4 worm cellular contexts compared by ENCODE assay signal in genomic region chrIII:9051714-9052113, ce11.
A peak's percentile ranks its signal among the peaks of the same experiment; 100 is the strongest.
TF ChIP-seq lines count a peak whose summit lies in the region.

No protein-coding gene starts in this region.

TF ChIP-seq in whole organism, L1 larva, 84 proteins besides CTCF, POLR2A, EP300 and RAD21:
- TF ChIP-seq ceh-63 (GFP tag; optimal IDR thresholded peaks at IDR 0.05; lab: Kevin White, UChicago) (peak; percentile 4), efl-1 (optimal IDR thresholded peaks at IDR 0.05; lab: Kevin White, UChicago) (no peak), efl-1 (GFP tag; optimal IDR thresholded peaks at IDR 0.05 in 1 of 2; lab: Kevin White, UChicago) (peak in 1 of 2 experiments; percentile 92), grh-1 (GFP tag; IDR thresholded peaks at IDR 0.05; lab: Robert Waterston, UW) (0 out of 2 replicates have a peak, but pooled peaks have one; percentile 4), unc-86 (tag; optimal IDR thresholded peaks at IDR 0.05; lab: Kevin White, UChicago) (no peak), Y116A8C.19 (tag; optimal IDR thresholded peaks at IDR 0.05; lab: Kevin White, UChicago; ENCODE audit: borderline replicate concordance) (no peak)
TF ChIP-seq in whole organism, L1 larva: peak in this region for 3.

TF ChIP-seq in whole organism, L3 larva, 47 proteins besides CTCF, POLR2A, EP300 and RAD21:
- peak; percentile 72 for TF ChIP-seq ama-1 (optimal IDR thresholded peaks at IDR 0.05; lab: Kevin White, UChicago)
- TF ChIP-seq fkh-2 (tag; optimal IDR thresholded peaks at IDR 0.05; lab: Kevin White, UChicago): no peak

TF ChIP-seq in whole organism, L4 larva, 104 proteins besides CTCF, POLR2A, EP300 and RAD21:
- no peak for TF ChIP-seq hmg-1.1 (GFP tag; IDR thresholded peaks at IDR 0.05; lab: Robert Waterston, UW)
- TF ChIP-seq madf-9 (GFP tag; conservative IDR thresholded peaks at IDR 0.05; lab: Robert Waterston, UW): no peak
- no peak for TF ChIP-seq lin-1 (GFP tag; IDR thresholded peaks at IDR 0.05; lab: Robert Waterston, UW)
- 0 out of 2 replicates have a peak, but pooled peaks have one; percentile 54 for TF ChIP-seq ZK337.2 (GFP tag; IDR thresholded peaks at IDR 0.05; lab: Robert Waterston, UW)
- no peak for TF ChIP-seq Y48G9A.11 (GFP tag; IDR thresholded peaks at IDR 0.05; lab: Robert Waterston, UW)
- no peak for TF ChIP-seq ceh-62 (tag; optimal IDR thresholded peaks at IDR 0.05; lab: Kevin White, UChicago)
- no peak for TF ChIP-seq hif-1 (tag; optimal IDR thresholded peaks at IDR 0.05; lab: Kevin White, UChicago)
- TF ChIP-seq snpc-4 (tag; optimal IDR thresholded peaks at IDR 0.05; lab: Kevin White, UChicago): no peak
- TF ChIP-seq duxl-1 (tag; optimal IDR thresholded peaks at IDR 0.05; lab: Kevin White, UChicago; ENCODE audit: poor library complexity): no peak
- TF ChIP-seq ceh-20 (GFP tag; IDR thresholded peaks at IDR 0.05; lab: Robert Waterston, UW): no peak
- no peak for TF ChIP-seq lin-29 (GFP tag; IDR thresholded peaks at IDR 0.05; lab: Robert Waterston, UW)
- TF ChIP-seq egl-27 (tag; optimal IDR thresholded peaks at IDR 0.05; lab: Kevin White, UChicago): no peak
- no peak for TF ChIP-seq nhr-42 (GFP tag; IDR thresholded peaks at IDR 0.05; lab: Robert Waterston, UW)
- no peak for TF ChIP-seq unc-130 (GFP tag; optimal IDR thresholded peaks at IDR 0.05; lab: Kevin White, UChicago)
- no peak for TF ChIP-seq nhr-6 (tag; optimal IDR thresholded peaks at IDR 0.05; lab: Kevin White, UChicago)
- TF ChIP-seq lin-15B (tag; optimal IDR thresholded peaks at IDR 0.05; lab: Kevin White, UChicago): no peak
- no peak for TF ChIP-seq F44E2.7 (GFP tag; IDR thresholded peaks at IDR 0.05; lab: Robert Waterston, UW)
- TF ChIP-seq ceh-32 (tag; optimal IDR thresholded peaks at IDR 0.05; lab: Kevin White, UChicago; ENCODE audit: poor library complexity): no peak
- 0 out of 2 replicates have a peak, but pooled peaks have one; percentile 9 for TF ChIP-seq tra-1 (GFP tag; IDR thresholded peaks at IDR 0.05; lab: Robert Waterston, UW)
- TF ChIP-seq gei-8 (GFP tag; optimal IDR thresholded peaks at IDR 0.05; lab: Kevin White, UChicago): no peak
- no peak for TF ChIP-seq nhr-25 (tag; optimal IDR thresholded peaks at IDR 0.05; lab: Kevin White, UChicago; ENCODE audit: borderline replicate concordance, insufficient read depth)
- TF ChIP-seq madf-5 (GFP tag; IDR thresholded peaks at IDR 0.05; lab: Robert Waterston, UW): 0 out of 4 replicates have a peak, but pooled peaks of 1 of the 2 experiments have one; percentile 6
- no peak for TF ChIP-seq F10B5.3 (tag; optimal IDR thresholded peaks at IDR 0.05; lab: Kevin White, UChicago)
- TF ChIP-seq lim-7 (GFP tag; IDR thresholded peaks at IDR 0.05; lab: Robert Waterston, UW): no peak
- TF ChIP-seq sdz-12 (GFP tag; optimal IDR thresholded peaks at IDR 0.05; lab: Kevin White, UChicago): no peak
- TF ChIP-seq unc-62 (GFP tag; optimal IDR thresholded peaks at IDR 0.05 in 1 of 2; lab: Kevin White, UChicago): no peak
- TF ChIP-seq unc-62 (tag; optimal IDR thresholded peaks at IDR 0.05; lab: Kevin White, UChicago): no peak
- TF ChIP-seq fos-1 (tag; optimal IDR thresholded peaks at IDR 0.05; lab: Kevin White, UChicago): no peak
- no peak for TF ChIP-seq F26F4.8 (GFP tag; conservative IDR thresholded peaks at IDR 0.05; lab: Robert Waterston, UW)
- TF ChIP-seq daf-16 (GFP tag; optimal IDR thresholded peaks at IDR 0.05; lab: Kevin White, UChicago): no peak
- no peak for TF ChIP-seq daf-16 (tag; optimal IDR thresholded peaks at IDR 0.05; lab: Kevin White, UChicago)
- TF ChIP-seq set-16 (GFP tag; IDR thresholded peaks at IDR 0.05; lab: Robert Waterston, UW): no peak
- no peak for TF ChIP-seq ceh-44 (GFP tag; IDR thresholded peaks at IDR 0.05; lab: Robert Waterston, UW)
- TF ChIP-seq mxl-2 (GFP tag; conservative IDR thresholded peaks at IDR 0.05; lab: Robert Waterston, UW): peak; percentile 49; the same call in 1 of the 2 replicates
- no peak for TF ChIP-seq ZK546.5 (tag; optimal IDR thresholded peaks at IDR 0.05; lab: Kevin White, UChicago)

TF ChIP-seq in whole organism, young adult, 124 proteins besides CTCF, POLR2A, EP300 and RAD21:
- peak; percentile 50; the same call in 1 of the 2 replicates for TF ChIP-seq zfh-2 (GFP tag; conservative IDR thresholded peaks at IDR 0.05; lab: Robert Waterston, UW)
- TF ChIP-seq mes-4 (tag; optimal IDR thresholded peaks at IDR 0.05; lab: Kevin White, UChicago): peak; percentile 3
- no peak for TF ChIP-seq hmg-1.2 (GFP tag; IDR thresholded peaks at IDR 0.05; lab: Robert Waterston, UW)
- peak; percentile 35 for TF ChIP-seq ama-1 (optimal IDR thresholded peaks at IDR 0.05; lab: Kevin White, UChicago)
- TF ChIP-seq ama-1 (GFP tag; optimal IDR thresholded peaks at IDR 0.05; lab: Kevin White, UChicago): no peak
